Worm (Caenorhabditis elegans) whole organism, mixed stage, embryonic: Measurements from ENCODE around the gene taap-1.

ENCODE experiments used
- bed-3 ChIP-seq: fragments of 200-800 bp; sonication (Bioruptor generic); optimal IDR thresholded peaks from 3 replicates; lab custom pipeline; 2018; ENCODE audit warnings: mild to moderate bottlenecking, missing genetic modification characterization, moderate library complexity, missing compliant biosample characterization
- blmp-1 ChIP-seq: fragments of 150-350 bp; optimal IDR thresholded peaks from 2 replicates; lab custom pipeline; 2014; ENCODE audit warnings: missing biosample characterization, missing genetic modification characterization
- ceh-39 ChIP-seq: fragments of 150-350 bp; optimal IDR thresholded peaks from 2 replicates; lab custom pipeline; 2014; ENCODE audit warnings: missing biosample characterization, missing genetic modification characterization
- ceh-43 ChIP-seq: fragments of 200-800 bp; sonication (Bioruptor generic); optimal IDR thresholded peaks from 2 replicates; lab custom pipeline; 2018; ENCODE audit warnings: mild to moderate bottlenecking, missing genetic modification characterization, moderate library complexity, missing compliant biosample characterization
- ceh-83 ChIP-seq: fragments of 200-800 bp; sonication (Bioruptor generic); optimal IDR thresholded peaks from 2 replicates; lab custom pipeline; 2018; ENCODE audit warnings: mild to moderate bottlenecking, missing genetic modification characterization, missing compliant biosample characterization
- ces-1 ChIP-seq: fragments of 150-350 bp; optimal IDR thresholded peaks from 2 replicates; lab custom pipeline; 2014; ENCODE audit warnings: missing biosample characterization, missing genetic modification reagents, missing genetic modification characterization
- cnd-1 ChIP-seq: fragments of 200-800 bp; sonication (Bioruptor generic); optimal IDR thresholded peaks from 2 replicates; lab custom pipeline; 2018; ENCODE audit warnings: mild to moderate bottlenecking, missing genetic modification characterization, missing compliant biosample characterization
- drap-1 ChIP-seq: fragments of 200-800 bp; sonication (Bioruptor generic); optimal IDR thresholded peaks from 3 replicates; lab custom pipeline; 2018; ENCODE audit warnings: mild to moderate bottlenecking, missing genetic modification characterization, missing compliant biosample characterization
- elt-1 ChIP-seq: sonication (generic microtip); optimal IDR thresholded peaks from 2 replicates; lab custom pipeline; 2017; ENCODE audit warnings: missing genetic modification characterization, mild to moderate bottlenecking, missing compliant biosample characterization, antibody characterized with exemption, moderate library complexity, borderline replicate concordance; ENCODE audit not compliant: insufficient read depth
- elt-3 ChIP-seq: fragments of 150-350 bp; optimal IDR thresholded peaks from 2 replicates; lab custom pipeline; 2014; ENCODE audit warnings: missing biosample characterization, missing genetic modification characterization
- flh-1 ChIP-seq: fragments of 200-800 bp; sonication (Bioruptor generic); optimal IDR thresholded peaks from 2 replicates; lab custom pipeline; 2018; ENCODE audit warnings: mild to moderate bottlenecking, missing genetic modification characterization, moderate library complexity, missing compliant biosample characterization
- ham-2 ChIP-seq: fragments of 200-800 bp; sonication (Bioruptor generic); optimal IDR thresholded peaks from 2 replicates; lab custom pipeline; 2018; ENCODE audit warnings: mild to moderate bottlenecking, missing genetic modification characterization, missing compliant biosample characterization
- hlh-1 ChIP-seq: fragments of 150-350 bp; optimal IDR thresholded peaks from 2 replicates; lab custom pipeline; 2014; ENCODE audit warnings: missing biosample characterization, missing genetic modification reagents, missing genetic modification characterization
- lin-13 ChIP-seq: fragments of 150-350 bp; optimal IDR thresholded peaks from 2 replicates; lab custom pipeline; 2014; ENCODE audit warnings: missing biosample characterization, missing genetic modification characterization
- lin-32 ChIP-seq: fragments of 200-800 bp; sonication (Bioruptor generic); optimal IDR thresholded peaks from 2 replicates; lab custom pipeline; 2018; ENCODE audit warnings: mild to moderate bottlenecking, missing genetic modification characterization, missing compliant biosample characterization
- lsy-2 ChIP-seq: fragments of 150-350 bp; optimal IDR thresholded peaks from 2 replicates; lab custom pipeline; 2014; ENCODE audit warnings: missing biosample characterization, missing genetic modification characterization
- mep-1 ChIP-seq: fragments of 150-350 bp; optimal IDR thresholded peaks from 2 replicates; lab custom pipeline; 2017; ENCODE audit warnings: missing biosample characterization, missing genetic modification reagents, missing genetic modification characterization, inconsistent platforms
- mls-2 ChIP-seq: sonication (generic microtip); optimal IDR thresholded peaks from 2 replicates; lab custom pipeline; 2016; ENCODE audit warnings: mild to moderate bottlenecking, missing genetic modification characterization, moderate library complexity, missing compliant biosample characterization
- nhr-2 ChIP-seq: fragments of 150-350 bp; optimal IDR thresholded peaks from 2 replicates; lab custom pipeline; 2014; ENCODE audit warnings: missing biosample characterization, missing genetic modification characterization
- nhr-237 ChIP-seq: fragments of 150-350 bp; optimal IDR thresholded peaks from 2 replicates; lab custom pipeline; 2014; ENCODE audit warnings: missing biosample characterization, missing genetic modification characterization
- nhr-28 ChIP-seq: fragments of 150-350 bp; optimal IDR thresholded peaks from 2 replicates; lab custom pipeline; 2014; ENCODE audit warnings: missing biosample characterization, missing genetic modification characterization
- pha-4 ChIP-seq: fragments of 150-350 bp; optimal IDR thresholded peaks from 2 replicates; lab custom pipeline; 2018; ENCODE audit warnings: missing biosample characterization, missing genetic modification reagents, missing genetic modification characterization
- snpc-4 ChIP-seq: fragments of 150-350 bp; optimal IDR thresholded peaks from 2 replicates; lab custom pipeline; 2014; ENCODE audit warnings: missing biosample characterization, missing genetic modification characterization
- sptf-1 ChIP-seq: sonication (generic microtip); optimal IDR thresholded peaks from 2 replicates; lab custom pipeline; 2017; ENCODE audit warnings: mild to moderate bottlenecking, missing genetic modification characterization, moderate library complexity, missing compliant biosample characterization
- tbx-8 ChIP-seq: fragments of 200-800 bp; sonication (Bioruptor generic); optimal IDR thresholded peaks from 2 replicates; lab custom pipeline; 2018; ENCODE audit warnings: mild to moderate bottlenecking, missing genetic modification characterization, moderate library complexity, missing compliant biosample characterization
- unc-120 ChIP-seq: sonication (generic microtip); optimal IDR thresholded peaks from 2 replicates; lab custom pipeline; 2017; ENCODE audit warnings: missing genetic modification characterization, missing compliant biosample characterization; ENCODE audit not compliant: poor library complexity, severe bottlenecking
- unc-62 ChIP-seq: fragments of 150-350 bp; optimal IDR thresholded peaks from 2 replicates; lab custom pipeline; 2014; ENCODE audit warnings: missing biosample characterization, missing genetic modification reagents, missing genetic modification characterization
- ztf-11 ChIP-seq: fragments of 150-350 bp; optimal IDR thresholded peaks from 2 replicates; lab custom pipeline; 2014; ENCODE audit warnings: missing biosample characterization, missing genetic modification characterization

Gene taap-1

DNA sequence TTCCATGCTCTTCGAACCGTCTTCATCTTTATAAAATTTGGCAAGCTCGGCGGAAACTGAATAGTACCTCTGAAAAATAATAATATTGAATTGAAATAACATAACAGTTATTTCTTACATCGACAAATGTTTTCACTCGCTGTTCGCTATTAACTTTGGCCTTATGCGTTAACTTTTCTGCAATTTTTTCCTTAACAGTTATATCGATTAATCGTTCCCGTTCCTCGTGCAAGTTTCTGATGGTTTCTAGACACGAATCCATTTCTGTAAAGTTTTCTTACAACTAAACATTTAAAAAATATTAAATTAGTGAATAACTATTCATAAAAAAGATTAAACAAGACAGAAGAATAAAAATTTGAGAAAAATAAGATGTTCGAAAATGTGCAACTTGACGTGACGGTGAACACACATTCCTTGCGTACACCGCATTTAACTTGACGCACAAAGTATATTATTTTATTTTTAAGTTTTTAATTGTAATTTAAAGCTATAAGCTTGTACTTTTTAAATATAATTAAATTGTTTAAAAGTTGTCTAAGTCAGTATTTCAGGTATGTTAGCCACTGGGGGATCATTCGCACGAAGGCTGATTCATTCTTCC is 41.6 kb upstream of the taap-1 start, which contains the start of the genes prp-9 and mrps-18B:
prp-9 (minus strand) TSS at position 264 of the 604 bp plus-strand sequence.
mrps-18B (plus strand) TSS at position 549 of the 604 bp plus-strand sequence.
- TF ChIP-seq mls-2 (tag; lab: Kevin White, UChicago) (no peak), lsy-2 (tag; lab: Kevin White, UChicago) (peak; percentile 30), elt-3 (no peak)
- TF ChIP-seq, all 35 proteins: peak for 1

DNA sequence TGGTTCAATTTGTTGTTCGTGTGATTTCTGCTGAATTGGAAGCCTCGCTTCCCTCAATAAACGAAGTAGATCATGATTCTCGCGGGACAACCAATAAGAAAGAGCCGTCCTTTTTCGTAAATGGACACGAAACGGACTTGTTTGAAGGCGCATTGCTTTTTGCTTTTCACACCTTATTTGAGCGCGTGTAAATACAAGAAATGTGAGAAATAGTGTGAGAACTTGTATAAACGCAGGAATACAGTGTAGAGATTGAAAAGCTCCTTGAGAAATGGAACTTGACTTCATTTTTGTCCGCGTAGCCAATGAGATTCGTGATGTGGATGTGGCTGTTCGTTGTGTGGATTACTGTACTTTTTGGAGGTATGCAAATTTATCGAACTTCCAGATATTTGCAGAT is 37.0 kb upstream of the taap-1 start, which contains the start of gene cht-2:
cht-2 (plus strand) TSS at position 301 of the 400 bp plus-strand sequence.
- TF ChIP-seq nhr-28 (tag; lab: Kevin White, UChicago) (no peak), drap-1 (GFP tag; lab: Kevin White, UChicago) (no peak), snpc-4 (tag; lab: Kevin White, UChicago) (no peak), sptf-1 (tag; lab: Kevin White, UChicago) (no peak), pha-4 (tag; lab: Kevin White, UChicago) (no peak), bed-3 (GFP tag; lab: Kevin White, UChicago) (no peak), hlh-1 (tag; lab: Kevin White, UChicago) (no peak), ces-1 (no peak), ceh-83 (GFP tag; lab: Kevin White, UChicago) (no peak), elt-1 (tag; lab: Kevin White, UChicago) (no peak), ceh-43 (no peak), lin-13 (tag; lab: Kevin White, UChicago) (no peak), blmp-1 (tag; lab: Kevin White, UChicago) (no peak), flh-1 (GFP tag; lab: Kevin White, UChicago) (no peak), mls-2 (tag; lab: Kevin White, UChicago) (no peak), cnd-1 (tag; lab: Kevin White, UChicago) (no peak), ham-2 (GFP tag; lab: Kevin White, UChicago) (no peak), unc-62 (GFP tag; lab: Kevin White, UChicago) (no peak)

DNA sequence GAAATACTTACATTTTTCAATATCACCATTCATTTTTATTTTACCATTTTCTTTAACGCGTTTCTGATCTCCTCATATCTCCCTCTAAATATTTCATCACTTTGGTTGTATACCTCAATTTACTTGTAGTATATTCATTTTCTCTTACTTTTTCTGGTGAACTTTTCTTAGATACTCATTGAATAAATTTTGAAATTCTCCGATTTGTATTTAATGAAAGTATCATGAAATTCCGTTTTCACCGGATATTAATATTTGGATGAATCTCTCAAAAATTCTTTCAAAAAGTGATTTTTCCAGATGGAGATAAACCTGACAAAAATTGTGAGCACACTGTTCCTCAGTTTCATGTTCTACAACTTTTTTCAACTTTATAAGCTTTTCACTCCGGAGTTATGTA is 34.5 kb upstream of the taap-1 start, which contains the start of gene T13H5.8:
T13H5.8 (plus strand) TSS at position 301 of the 400 bp plus-strand sequence.
- TF ChIP-seq nhr-2 (tag; lab: Kevin White, UChicago), result no peak

DNA sequence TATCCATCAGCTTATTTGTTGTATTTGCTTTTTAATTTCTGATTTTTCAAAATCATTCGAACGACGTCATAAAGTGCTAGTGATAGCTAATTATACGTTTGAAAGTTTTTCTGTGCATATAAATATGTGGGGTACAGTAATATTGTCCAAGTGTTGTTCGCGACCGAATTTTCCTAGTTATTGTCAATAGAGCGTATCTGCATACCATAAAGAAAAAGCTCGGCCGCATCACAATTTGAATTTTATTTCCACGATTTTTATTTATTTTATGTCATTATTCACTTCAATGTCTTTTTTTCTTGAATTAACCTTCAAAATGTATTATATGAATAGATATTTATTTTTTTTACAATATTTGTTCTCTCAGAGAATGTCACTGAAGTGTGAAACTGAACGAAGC is 33.1 kb upstream of the taap-1 start, which contains the start of gene rnh-2:
rnh-2 (plus strand) TSS at position 368 of the 400 bp plus-strand sequence.
- TF ChIP-seq sptf-1 (tag; lab: Kevin White, UChicago), result peak; percentile 71
- TF ChIP-seq mep-1, result peak; percentile 47
- no peak for TF ChIP-seq ceh-43
- TF ChIP-seq lsy-2 (tag; lab: Kevin White, UChicago), result peak; percentile 91
- TF ChIP-seq pha-4 (tag; lab: Kevin White, UChicago), result peak; percentile 78
- TF ChIP-seq lin-13 (tag; lab: Kevin White, UChicago), result no peak
- TF ChIP-seq ceh-39 (tag; lab: Kevin White, UChicago), result peak; percentile 48
- peak; percentile 32 for TF ChIP-seq nhr-237 (tag; lab: Kevin White, UChicago)
- peak; percentile 7 for TF ChIP-seq drap-1 (GFP tag; lab: Kevin White, UChicago)

DNA sequence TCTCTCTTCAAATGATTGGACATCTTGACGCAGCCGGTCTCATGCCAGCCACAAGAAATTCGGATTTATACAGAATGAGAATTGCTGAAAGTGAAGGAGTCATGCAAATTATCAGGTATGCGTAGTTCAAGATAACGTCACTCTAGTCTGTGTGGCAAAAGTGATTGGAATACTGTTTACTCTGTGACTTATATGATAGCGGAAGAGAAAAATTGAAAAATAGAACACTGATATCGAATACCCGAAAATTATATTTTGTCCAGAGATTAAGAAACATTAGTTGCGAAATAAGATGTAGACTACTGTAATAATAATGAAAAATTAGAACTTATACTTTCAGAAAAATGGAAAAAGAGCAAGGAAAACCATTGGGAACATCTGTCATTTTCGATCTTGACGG is 31.9 kb upstream of the taap-1 start:
- TF ChIP-seq elt-1 (tag; lab: Kevin White, UChicago), result no peak
- TF ChIP-seq ham-2 (GFP tag; lab: Kevin White, UChicago), result no peak
- no peak for TF ChIP-seq hlh-1 (tag; lab: Kevin White, UChicago)
- TF ChIP-seq lin-13 (tag; lab: Kevin White, UChicago), result no peak
- no peak for TF ChIP-seq flh-1 (GFP tag; lab: Kevin White, UChicago)
- no peak for TF ChIP-seq sptf-1 (tag; lab: Kevin White, UChicago)
- TF ChIP-seq blmp-1 (tag; lab: Kevin White, UChicago), result no peak
- no peak for TF ChIP-seq lsy-2 (tag; lab: Kevin White, UChicago)
- no peak for TF ChIP-seq ceh-39 (tag; lab: Kevin White, UChicago)
- TF ChIP-seq bed-3 (GFP tag; lab: Kevin White, UChicago), result no peak
- no peak for TF ChIP-seq ces-1

DNA sequence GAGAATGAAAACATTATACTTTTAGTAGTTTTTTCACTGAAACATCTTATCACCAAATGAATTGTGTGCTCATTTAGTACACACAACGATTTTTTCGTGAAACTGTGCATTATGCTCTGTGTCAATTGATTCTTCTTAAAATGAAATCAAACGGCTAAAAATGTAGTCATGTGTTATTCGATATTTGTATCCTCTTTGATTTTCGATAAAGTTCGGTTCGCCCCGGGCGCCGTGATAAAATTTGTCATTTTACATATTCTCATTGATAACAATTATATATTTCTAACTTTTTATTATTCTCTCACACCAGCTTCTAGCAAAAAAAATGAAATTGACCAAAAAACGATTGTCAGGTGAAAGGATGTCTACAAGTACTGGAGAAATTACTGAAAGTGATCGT is 31.1 kb upstream of the taap-1 start, which contains the start of gene ctg-2:
ctg-2 (plus strand) TSS at position 326 of the 400 bp plus-strand sequence.
- TF ChIP-seq nhr-2 (tag; lab: Kevin White, UChicago) (no peak), nhr-237 (tag; lab: Kevin White, UChicago) (no peak), lin-13 (tag; lab: Kevin White, UChicago) (no peak), mep-1 (no peak), tbx-8 (GFP tag; lab: Kevin White, UChicago) (no peak), cnd-1 (tag; lab: Kevin White, UChicago) (no peak), unc-120 (tag; lab: Kevin White, UChicago) (no peak), blmp-1 (tag; lab: Kevin White, UChicago) (no peak), ztf-11 (tag; lab: Kevin White, UChicago) (no peak), lin-32 (GFP tag; lab: Kevin White, UChicago) (no peak)
- TF ChIP-seq, all 35 proteins: peak for 0
